Worm (Caenorhabditis elegans) whole organism, L2 larva: ENCODE measurements around the gene W07E11.1.

Source experiments
- C34F6.9 ChIP-seq: fragments of 150-350 bp; optimal IDR thresholded peaks from 2 replicates; lab custom pipeline; 2014; ENCODE audit warnings: missing biosample characterization, missing genetic modification characterization
- F13H6.1 ChIP-seq: sonication (generic microtip); optimal IDR thresholded peaks from 2 replicates; lab custom pipeline; 2016; ENCODE audit warnings: missing genetic modification characterization, missing compliant biosample characterization
- R02D3.7 ChIP-seq: fragments of 150-350 bp; optimal IDR thresholded peaks from 2 replicates; lab custom pipeline; 2014; ENCODE audit warnings: missing biosample characterization, missing genetic modification characterization
- Y55F3AM.14 ChIP-seq: fragments of 200-800 bp; sonication (Bioruptor generic); optimal IDR thresholded peaks from 2 replicates; lab custom pipeline; 2018; ENCODE audit warnings: mild to moderate bottlenecking, missing genetic modification characterization, missing compliant biosample characterization
- ZK546.5 ChIP-seq: sonication (generic microtip); optimal IDR thresholded peaks from 2 replicates; lab custom pipeline; 2017; ENCODE audit warnings: missing biosample characterization, missing genetic modification characterization
- alr-1 ChIP-seq: fragments of 150-350 bp; optimal IDR thresholded peaks from 2 replicates; lab custom pipeline; 2014; ENCODE audit warnings: missing biosample characterization, missing genetic modification characterization
- aly-2 ChIP-seq: fragments of 150-350 bp; optimal IDR thresholded peaks from 2 replicates; lab custom pipeline; 2014; ENCODE audit warnings: missing biosample characterization, missing genetic modification characterization
- ama-1 ChIP-seq: fragments of 150-350 bp; optimal IDR thresholded peaks from 2 replicates; lab custom pipeline; 2018; ENCODE audit warnings: inconsistent platforms
- blmp-1 ChIP-seq: sonication (generic microtip); optimal IDR thresholded peaks from 2 replicates; lab custom pipeline; 2017; ENCODE audit warnings: missing genetic modification characterization, mild to moderate bottlenecking, missing compliant biosample characterization, antibody characterized with exemption, moderate library complexity; ENCODE audit not compliant: insufficient read depth
- ceh-16 ChIP-seq: fragments of 150-350 bp; optimal IDR thresholded peaks from 2 replicates; lab custom pipeline; 2014; ENCODE audit warnings: missing biosample characterization, missing genetic modification characterization
- ceh-82 ChIP-seq: fragments of 150-350 bp; optimal IDR thresholded peaks from 2 replicates; lab custom pipeline; 2014; ENCODE audit warnings: missing biosample characterization, missing genetic modification characterization
- crh-2 ChIP-seq: sonication (generic microtip); optimal IDR thresholded peaks from 2 replicates; lab custom pipeline; 2017; ENCODE audit warnings: missing biosample characterization, missing genetic modification characterization
- elt-1 ChIP-seq: fragments of 150-350 bp; optimal IDR thresholded peaks from 2 replicates; lab custom pipeline; 2014; ENCODE audit warnings: missing biosample characterization, missing genetic modification characterization
- elt-3 ChIP-seq: sonication (generic microtip); optimal IDR thresholded peaks from 2 replicates; lab custom pipeline; 2017; ENCODE audit warnings: missing biosample characterization, missing genetic modification characterization
- fos-1 ChIP-seq: fragments of 150-350 bp; optimal IDR thresholded peaks from 2 replicates; lab custom pipeline; 2014; ENCODE audit warnings: missing biosample characterization, missing genetic modification characterization
- gmeb-1 ChIP-seq: fragments of 150-350 bp; optimal IDR thresholded peaks from 2 replicates; lab custom pipeline; 2014; ENCODE audit warnings: missing biosample characterization, missing genetic modification characterization
- lin-13 ChIP-seq: fragments of 150-350 bp; optimal IDR thresholded peaks from 2 replicates; lab custom pipeline; 2014; ENCODE audit warnings: missing biosample characterization, missing genetic modification reagents, missing genetic modification characterization
- lin-39 ChIP-seq: fragments of 150-350 bp; optimal IDR thresholded peaks from 2 replicates; lab custom pipeline; 2014; ENCODE audit warnings: missing biosample characterization, missing genetic modification reagents, missing genetic modification characterization
- mab-5 ChIP-seq: fragments of 150-350 bp; optimal IDR thresholded peaks from 2 replicates; lab custom pipeline; 2014; ENCODE audit warnings: missing biosample characterization, missing genetic modification characterization
- mbf-1 ChIP-seq: sonication (generic microtip); optimal IDR thresholded peaks from 2 replicates; lab custom pipeline; 2017; ENCODE audit warnings: missing biosample characterization, missing genetic modification characterization
- mdl-1 ChIP-seq, 2 experiments: fragments of 150-350 bp in 1 of 2; sonication (generic microtip) in 1 of 2; optimal IDR thresholded peaks; 2 replicates each; lab custom pipeline; 2017; ENCODE audit warnings: missing biosample characterization in 2 of 2, missing genetic modification characterization in 2 of 2
- nhr-10 ChIP-seq: sonication (generic microtip); optimal IDR thresholded peaks from 2 replicates; lab custom pipeline; 2017; ENCODE audit warnings: missing biosample characterization, missing genetic modification characterization
- nhr-12 ChIP-seq: fragments of 150-350 bp; optimal IDR thresholded peaks from 2 replicates; lab custom pipeline; 2014; ENCODE audit warnings: missing biosample characterization, missing genetic modification characterization
- nhr-129 ChIP-seq: fragments of 150-350 bp; optimal IDR thresholded peaks from 2 replicates; lab custom pipeline; 2014; ENCODE audit warnings: missing biosample characterization, missing genetic modification characterization
- nhr-21 ChIP-seq: fragments of 150-350 bp; optimal IDR thresholded peaks from 2 replicates; lab custom pipeline; 2014; ENCODE audit warnings: missing biosample characterization, missing genetic modification characterization
- nhr-23 ChIP-seq: fragments of 150-350 bp; optimal IDR thresholded peaks from 2 replicates; lab custom pipeline; 2014; ENCODE audit warnings: missing biosample characterization, missing genetic modification reagents, missing genetic modification characterization
- nhr-237 ChIP-seq: fragments of 150-350 bp; optimal IDR thresholded peaks from 2 replicates; lab custom pipeline; 2014; ENCODE audit warnings: missing biosample characterization, missing genetic modification characterization
- nhr-25 ChIP-seq: fragments of 150-350 bp; sonication (generic microtip); optimal IDR thresholded peaks from 3 replicates; lab custom pipeline; 2014; ENCODE audit warnings: missing biosample characterization, missing genetic modification characterization
- peb-1 ChIP-seq: fragments of 150-350 bp; optimal IDR thresholded peaks from 2 replicates; lab custom pipeline; 2014; ENCODE audit warnings: missing biosample characterization, missing genetic modification characterization
- sem-4 ChIP-seq: fragments of 150-350 bp; optimal IDR thresholded peaks from 2 replicates; lab custom pipeline; 2014; ENCODE audit warnings: missing biosample characterization, missing genetic modification reagents, missing genetic modification characterization
- skn-1 ChIP-seq: sonication (generic microtip); optimal IDR thresholded peaks from 2 replicates; lab custom pipeline; 2017; ENCODE audit warnings: missing biosample characterization, missing genetic modification characterization
- sma-3 ChIP-seq: sonication (generic microtip); optimal IDR thresholded peaks from 2 replicates; lab custom pipeline; 2016; ENCODE audit warnings: missing genetic modification reagents, missing genetic modification characterization, missing compliant biosample characterization
- sma-9 ChIP-seq, 2 experiments: fragments of 150-350 bp in 1 of 2; sonication (generic microtip) in 1 of 2; optimal IDR thresholded peaks; 2 replicates each; lab custom pipeline; 2014 to 2016; ENCODE audit warnings: missing genetic modification characterization in 2 of 2, mild to moderate bottlenecking in 1 of 2, missing biosample characterization in 1 of 2, missing compliant biosample characterization in 1 of 2, missing genetic modification reagents in 1 of 2, moderate library complexity in 1 of 2
- snpc-4 ChIP-seq: fragments of 150-350 bp; optimal IDR thresholded peaks from 2 replicates; lab custom pipeline; 2014; ENCODE audit warnings: missing biosample characterization, missing genetic modification characterization
- unc-62 ChIP-seq: fragments of 150-350 bp; optimal IDR thresholded peaks from 2 replicates; lab custom pipeline; 2014; ENCODE audit warnings: missing biosample characterization, missing genetic modification reagents, missing genetic modification characterization
- ztf-1 ChIP-seq: fragments of 200-800 bp; sonication (Bioruptor generic); conservative IDR thresholded peaks from 2 replicates; pipeline ENCODE4 v1.3.6; 2022; ENCODE audit warnings: missing genetic modification characterization, missing compliant biosample characterization
- ztf-4 ChIP-seq: fragments of 150-350 bp; optimal IDR thresholded peaks from 2 replicates; lab custom pipeline; 2014; ENCODE audit warnings: missing biosample characterization, missing genetic modification characterization

Gene W07E11.1

DNA sequence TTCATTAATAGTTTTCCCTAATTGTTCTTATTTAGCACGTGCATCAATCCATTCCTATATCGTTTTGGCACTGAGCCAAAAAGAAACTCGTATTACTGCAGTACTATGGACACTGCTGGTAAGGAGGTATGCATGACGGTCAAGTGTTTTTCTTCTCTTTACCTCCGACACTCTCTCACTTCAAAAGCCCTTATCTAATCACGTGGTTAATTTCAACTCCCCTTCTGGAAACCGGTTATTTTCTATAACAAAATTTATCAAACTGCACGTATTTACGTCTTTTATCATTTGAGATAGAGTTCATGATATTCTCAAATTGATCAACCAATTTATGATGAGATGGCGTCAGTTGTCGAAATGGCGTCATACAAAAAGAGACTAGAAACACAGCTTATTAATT, 32.8 kb upstream of the W07E11.1 start:
- TF ChIP-seq unc-62 (GFP tag; lab: Kevin White, UChicago), result no peak
- TF ChIP-seq ztf-1 (GFP tag; lab: Robert Waterston, UW), result no peak
- TF ChIP-seq alr-1 (tag; lab: Kevin White, UChicago), result no peak
- peak; percentile 77 for TF ChIP-seq blmp-1 (tag; lab: Kevin White, UChicago)
- peak; percentile 26 for TF ChIP-seq gmeb-1
- no peak for TF ChIP-seq nhr-237
- TF ChIP-seq nhr-23 (tag; lab: Kevin White, UChicago), result no peak
- TF ChIP-seq nhr-21 (tag; lab: Kevin White, UChicago), result peak; percentile 59
- no peak for TF ChIP-seq ceh-16 (tag; lab: Kevin White, UChicago)
- no peak for TF ChIP-seq lin-39 (tag; lab: Kevin White, UChicago)
- no peak for TF ChIP-seq nhr-12
- no peak for TF ChIP-seq ama-1
- TF ChIP-seq peb-1 (tag; lab: Kevin White, UChicago), result no peak
- TF ChIP-seq sem-4 (tag; lab: Kevin White, UChicago), result no peak
- TF ChIP-seq mdl-1 (tag; optimal IDR thresholded peaks at IDR 0.05; lab: Kevin White, UChicago), result peak in 1 of 2 experiments; percentile 44
- TF ChIP-seq elt-3, result no peak
- TF ChIP-seq ceh-82 (tag; lab: Kevin White, UChicago), result no peak
- peak; percentile 33 for TF ChIP-seq C34F6.9
- TF ChIP-seq nhr-129 (tag; lab: Kevin White, UChicago), result peak; percentile 47
- no peak for TF ChIP-seq ZK546.5
- no peak for TF ChIP-seq snpc-4
- no peak for TF ChIP-seq elt-1 (tag; lab: Kevin White, UChicago)
- TF ChIP-seq mbf-1 (tag; lab: Kevin White, UChicago), result no peak
- TF ChIP-seq ztf-4, result no peak
- peak; percentile 4 for TF ChIP-seq skn-1 (tag; lab: Kevin White, UChicago)
- TF ChIP-seq fos-1 (tag; lab: Kevin White, UChicago), result peak; percentile 70
- no peak for TF ChIP-seq nhr-10 (tag; lab: Kevin White, UChicago)
- peak; percentile 76 for TF ChIP-seq crh-2 (tag; lab: Kevin White, UChicago)
- TF ChIP-seq sma-3 (GFP tag; lab: Kevin White, UChicago), result peak; percentile 88
- no peak for TF ChIP-seq lin-13 (GFP tag; lab: Kevin White, UChicago)
- TF ChIP-seq Y55F3AM.14 (GFP tag; lab: Kevin White, UChicago), result peak; percentile 28
- TF ChIP-seq aly-2 (tag; lab: Kevin White, UChicago), result no peak
- TF ChIP-seq mab-5 (tag; lab: Kevin White, UChicago), result no peak
- peak; percentile 72 for TF ChIP-seq nhr-25 (tag; lab: Kevin White, UChicago)
- peak; percentile 92 for TF ChIP-seq sma-9 (GFP tag; optimal IDR thresholded peaks at IDR 0.05; lab: Kevin White, UChicago)
- no peak for TF ChIP-seq sma-9 (tag; optimal IDR thresholded peaks at IDR 0.05; lab: Kevin White, UChicago)
- TF ChIP-seq F13H6.1 (tag; lab: Kevin White, UChicago), result peak; percentile 73
- TF ChIP-seq, all 48 proteins: peak for 14

DNA sequence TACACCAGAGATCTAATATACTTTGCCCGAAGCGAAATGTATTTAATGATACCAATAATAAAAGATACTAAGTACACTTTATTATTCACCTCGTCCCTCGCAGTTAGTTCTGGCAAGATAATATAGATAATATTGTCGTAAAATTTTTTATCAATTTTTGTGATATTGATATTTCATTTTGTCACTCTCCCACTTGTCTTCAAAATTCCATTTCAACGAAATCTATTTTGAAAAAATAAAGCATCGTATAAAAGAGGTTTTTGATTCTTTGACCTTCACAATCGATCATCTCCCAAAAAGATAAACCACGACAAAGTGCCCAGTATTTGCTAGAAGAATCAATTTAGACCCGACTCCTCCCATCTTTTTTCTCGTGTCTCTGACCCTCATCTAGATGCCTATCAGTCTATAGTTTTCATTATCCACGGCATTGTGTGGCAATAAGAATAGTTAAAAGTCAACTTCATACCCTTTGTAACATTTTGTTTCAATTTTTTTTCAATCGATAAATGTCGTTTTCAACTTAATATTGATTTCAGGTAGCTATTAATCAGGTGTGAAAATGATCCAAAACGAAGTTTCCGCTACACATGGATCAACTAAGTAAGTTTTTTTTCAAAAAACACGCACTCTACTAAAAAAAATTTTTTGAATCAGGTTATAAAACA, 30.5 kb upstream of the W07E11.1 start, which contains the start of gene cbs-1:
TSS of gene cbs-1 (plus strand) at position 534 of the 668 bp plus-strand sequence.
- TF ChIP-seq alr-1 (tag; lab: Kevin White, UChicago), result no peak
- no peak for TF ChIP-seq Y55F3AM.14 (GFP tag; lab: Kevin White, UChicago)
- TF ChIP-seq R02D3.7 (tag; lab: Kevin White, UChicago), result no peak
- no peak for TF ChIP-seq lin-13 (GFP tag; lab: Kevin White, UChicago)
- TF ChIP-seq fos-1 (tag; lab: Kevin White, UChicago), result peak; percentile 65
- peak; percentile 18 for TF ChIP-seq ama-1
- peak; percentile 17 for TF ChIP-seq sma-9 (GFP tag; optimal IDR thresholded peaks at IDR 0.05; lab: Kevin White, UChicago)
- TF ChIP-seq sma-9 (tag; optimal IDR thresholded peaks at IDR 0.05; lab: Kevin White, UChicago), result no peak
- peak; percentile 54 for TF ChIP-seq nhr-25 (tag; lab: Kevin White, UChicago)

DNA sequence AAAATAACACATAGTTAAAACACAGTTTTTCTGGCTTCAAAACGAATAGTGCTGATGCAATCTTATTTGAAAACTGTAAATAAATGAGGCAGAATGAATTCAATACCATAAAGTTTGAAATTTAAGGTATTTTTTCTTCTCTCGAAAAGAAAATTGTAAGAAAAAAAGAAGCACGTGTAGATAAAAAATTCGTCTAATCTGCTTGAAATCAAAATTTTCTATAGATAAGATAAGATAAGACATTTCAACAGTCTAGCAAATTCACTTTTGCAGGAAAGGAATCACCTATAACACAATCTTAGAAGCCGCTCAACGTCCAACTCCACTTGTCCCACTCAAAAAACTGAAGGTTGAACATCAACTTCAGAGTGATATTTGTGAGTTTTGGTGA, 30.0 kb upstream of the W07E11.1 start:
- TF ChIP-seq alr-1 (tag; lab: Kevin White, UChicago), result no peak
- no peak for TF ChIP-seq elt-3
- TF ChIP-seq nhr-10 (tag; lab: Kevin White, UChicago), result no peak
- peak; percentile 55 for TF ChIP-seq fos-1 (tag; lab: Kevin White, UChicago)
- TF ChIP-seq ama-1, result no peak
- TF ChIP-seq ceh-16 (tag; lab: Kevin White, UChicago), result no peak
- no peak for TF ChIP-seq C34F6.9
- TF ChIP-seq peb-1 (tag; lab: Kevin White, UChicago), result no peak
- peak; percentile 33 for TF ChIP-seq blmp-1 (tag; lab: Kevin White, UChicago)
- TF ChIP-seq, all 48 proteins: peak for 2
